Worm (Caenorhabditis elegans) whole organism, young adult: Measurements from ENCODE around the gene prx-13.
A peak's percentile ranks its signal among the peaks of the same experiment; 100 is the strongest.

ENCODE experiments used
- B0261.1 ChIP-seq: sonication (generic microtip); optimal IDR thresholded peaks from 2 replicates; lab custom pipeline; 2016; ENCODE audit warnings: mild to moderate bottlenecking, missing genetic modification characterization, moderate library complexity, missing compliant biosample characterization
- F23B12.7 ChIP-seq: sonication (generic microtip); optimal IDR thresholded peaks from 2 replicates; lab custom pipeline; 2017; ENCODE audit warnings: missing genetic modification characterization, mild to moderate bottlenecking, missing compliant biosample characterization, antibody characterized with exemption, moderate library complexity; ENCODE audit not compliant: insufficient read depth
- F49E8.2 ChIP-seq: sonication (generic microtip); optimal IDR thresholded peaks from 3 replicates; lab custom pipeline; 2017; ENCODE audit warnings: missing genetic modification characterization, mild to moderate bottlenecking, missing compliant biosample characterization, antibody characterized with exemption, moderate library complexity; ENCODE audit not compliant: insufficient read depth
- F55B11.4 ChIP-seq: sonication (generic microtip); optimal IDR thresholded peaks from 2 replicates; lab custom pipeline; 2016; ENCODE audit warnings: missing compliant biosample characterization, missing genetic modification characterization, borderline replicate concordance; ENCODE audit not compliant: insufficient read depth
- K12H6.12 ChIP-seq: fragments of 200-800 bp; sonication (Bioruptor generic); optimal IDR thresholded peaks from 2 replicates; lab custom pipeline; 2018; ENCODE audit warnings: mild to moderate bottlenecking, missing genetic modification characterization, missing compliant biosample characterization
- Y53G8AR.9 ChIP-seq: fragments of 200-800 bp; sonication (Bioruptor generic); conservative IDR thresholded peaks from 2 replicates; pipeline ENCODE4 v1.3.6; 2022; ENCODE audit warnings: missing genetic modification reagents, missing genetic modification characterization, missing compliant biosample characterization
- Y79H2A.3 ChIP-seq: fragments of 200-800 bp; sonication (Bioruptor generic); conservative IDR thresholded peaks from 2 replicates; pipeline ENCODE4 v1.3.6; 2022; ENCODE audit warnings: missing genetic modification reagents, missing genetic modification characterization, missing compliant biosample characterization
- atf-7 ChIP-seq: sonication (generic microtip); optimal IDR thresholded peaks from 2 replicates; lab custom pipeline; 2017; ENCODE audit warnings: mild to moderate bottlenecking, missing genetic modification characterization, missing compliant biosample characterization
- attf-3 ChIP-seq: fragments of 200-800 bp; sonication (Bioruptor generic); conservative IDR thresholded peaks from 2 replicates; pipeline ENCODE4 v1.3.6; 2022; ENCODE audit warnings: missing genetic modification reagents, missing genetic modification characterization, missing compliant biosample characterization
- bed-1 ChIP-seq: fragments of 200-800 bp; sonication (Bioruptor generic); IDR thresholded peaks from 2 replicates; pipeline ENCODE4 v1.3.6; 2022; ENCODE audit warnings: missing genetic modification reagents, missing genetic modification characterization, missing compliant biosample characterization
- cebp-1 ChIP-seq, 2 experiments: fragments of 200-800 bp in 1 of 2; sonication (Bioruptor generic) in 1 of 2; sonication (generic microtip) in 1 of 2; IDR thresholded peaks in 1 of 2; optimal IDR thresholded peaks in 1 of 2; 2 replicates each; pipeline versions ENCODE4 v1.3.6 to Lab custom; 2017 to 2022; ENCODE audit warnings: missing compliant biosample characterization in 2 of 2, missing genetic modification characterization in 2 of 2, mild to moderate bottlenecking in 1 of 2, missing genetic modification reagents in 1 of 2, moderate library complexity in 1 of 2
- ceh-79 ChIP-seq: sonication (generic microtip); optimal IDR thresholded peaks from 2 replicates; lab custom pipeline; 2017; ENCODE audit warnings: mild to moderate bottlenecking, missing genetic modification characterization, missing compliant biosample characterization
- die-1 ChIP-seq: sonication (generic microtip); optimal IDR thresholded peaks from 2 replicates; lab custom pipeline; 2016; ENCODE audit warnings: missing genotype, mild to moderate bottlenecking, missing genetic modification characterization, missing compliant biosample characterization
- ets-4 ChIP-seq: fragments of 200-800 bp; sonication (Bioruptor generic); optimal IDR thresholded peaks from 2 replicates; lab custom pipeline; 2018; ENCODE audit warnings: mild to moderate bottlenecking, missing genetic modification characterization, missing compliant biosample characterization
- hlh-26 ChIP-seq: fragments of 200-800 bp; sonication (Bioruptor generic); conservative IDR thresholded peaks from 2 replicates; pipeline ENCODE4 v1.3.6; 2022; ENCODE audit warnings: missing genetic modification reagents, missing genetic modification characterization, missing compliant biosample characterization
- hmg-1.2 ChIP-seq: fragments of 200-800 bp; sonication (Bioruptor generic); IDR thresholded peaks from 2 replicates; pipeline ENCODE4 v1.3.6; 2022; ENCODE audit warnings: missing genetic modification reagents, missing genetic modification characterization, missing compliant biosample characterization
- lin-40 ChIP-seq: sonication (generic microtip); optimal IDR thresholded peaks from 2 replicates; lab custom pipeline; 2016; ENCODE audit warnings: missing genetic modification characterization, mild to moderate bottlenecking, missing compliant biosample characterization, missing genotype, missing genetic modification reagents
- lir-1 ChIP-seq: fragments of 200-800 bp; sonication (Bioruptor generic); conservative IDR thresholded peaks from 2 replicates; pipeline ENCODE4 v1.3.6; 2022; ENCODE audit warnings: missing genetic modification reagents, missing genetic modification characterization, missing compliant biosample characterization
- lsl-1 ChIP-seq: fragments of 200-800 bp; sonication (Bioruptor generic); optimal IDR thresholded peaks from 2 replicates; lab custom pipeline; 2018; ENCODE audit warnings: mild to moderate bottlenecking, missing genetic modification characterization, moderate library complexity, missing compliant biosample characterization
- lsy-27 ChIP-seq: sonication (generic microtip); optimal IDR thresholded peaks from 2 replicates; lab custom pipeline; 2017; ENCODE audit warnings: missing genetic modification characterization, mild to moderate bottlenecking, missing compliant biosample characterization, antibody characterized with exemption, missing genotype, borderline replicate concordance; ENCODE audit not compliant: insufficient read depth
- madf-8 ChIP-seq: fragments of 200-800 bp; sonication (Bioruptor generic); conservative IDR thresholded peaks from 2 replicates; pipeline ENCODE4 v1.3.6; 2022; ENCODE audit warnings: missing genetic modification reagents, missing genetic modification characterization, missing compliant biosample characterization
- mes-4 ChIP-seq: sonication (generic microtip); optimal IDR thresholded peaks from 2 replicates; lab custom pipeline; 2016; ENCODE audit warnings: missing genotype, missing genetic modification characterization, missing compliant biosample characterization
- nhr-80 ChIP-seq: sonication (generic microtip); optimal IDR thresholded peaks from 2 replicates; lab custom pipeline; 2016; ENCODE audit warnings: missing genetic modification characterization, missing compliant biosample characterization
- pha-4 ChIP-seq: fragments of 150-350 bp; sonication (generic microtip); optimal IDR thresholded peaks from 2 replicates; lab custom pipeline; 2014; ENCODE audit warnings: missing biosample characterization, missing genetic modification reagents, missing genetic modification characterization
- snpc-4 ChIP-seq, 5 experiments: fragments of 150-350 bp in 1 of 5; sonication (generic microtip) in 4 of 5; optimal IDR thresholded peaks; 2 replicates each; lab custom pipeline; 2014 to 2018; ENCODE audit warnings: missing genetic modification characterization in 5 of 5, missing biosample characterization in 3 of 5, antibody characterized with exemption in 2 of 5, mild to moderate bottlenecking in 2 of 5, missing compliant biosample characterization in 2 of 5, missing genotype in 2 of 5, moderate library complexity in 2 of 5, missing genetic modification reagents in 1 of 5
- sptf-2 ChIP-seq: fragments of 200-800 bp; sonication (Bioruptor generic); optimal IDR thresholded peaks from 2 replicates; lab custom pipeline; 2018; ENCODE audit warnings: mild to moderate bottlenecking, missing genetic modification characterization, missing compliant biosample characterization
- tbp1 ChIP-seq: fragments of 200-800 bp; sonication (Bioruptor generic); optimal IDR thresholded peaks from 2 replicates; lab custom pipeline; 2018; ENCODE audit warnings: mild to moderate bottlenecking, missing genetic modification characterization, missing compliant biosample characterization
- tbx-9 ChIP-seq: sonication (generic microtip); optimal IDR thresholded peaks from 2 replicates; lab custom pipeline; 2016; ENCODE audit warnings: borderline replicate concordance, missing genetic modification characterization, inconsistent platforms, missing compliant biosample characterization
- unc-130 ChIP-seq: sonication (generic microtip); optimal IDR thresholded peaks from 2 replicates; lab custom pipeline; 2016; ENCODE audit warnings: missing genetic modification reagents, missing genetic modification characterization, missing compliant biosample characterization
- unc-62 ChIP-seq: fragments of 150-350 bp; optimal IDR thresholded peaks from 2 replicates; lab custom pipeline; 2014; ENCODE audit warnings: missing biosample characterization, missing genetic modification reagents, missing genetic modification characterization
- xnd-1 ChIP-seq: sonication (generic microtip); optimal IDR thresholded peaks from 2 replicates; lab custom pipeline; 2016; ENCODE audit warnings: missing genotype, missing genetic modification reagents, missing genetic modification characterization, missing compliant biosample characterization
- ztf-22 ChIP-seq: fragments of 200-800 bp; sonication (Bioruptor generic); optimal IDR thresholded peaks from 2 replicates; lab custom pipeline; 2018; ENCODE audit warnings: mild to moderate bottlenecking, missing genetic modification characterization, moderate library complexity, missing compliant biosample characterization
- ztf-3 ChIP-seq: fragments of 200-800 bp; sonication (Bioruptor generic); optimal IDR thresholded peaks from 2 replicates; lab custom pipeline; 2018; ENCODE audit warnings: mild to moderate bottlenecking, missing genetic modification characterization, missing compliant biosample characterization

The prx-13 gene

ce11 chrII:7287140-7287539, 35.3 kb upstream of the prx-13 start (continued):
- no peak for TF ChIP-seq tbx-9
- no peak for TF ChIP-seq K12H6.12 (tag; lab: Kevin White, UChicago)
- TF ChIP-seq ztf-22 (GFP tag; lab: Kevin White, UChicago) = peak; percentile 44
- TF ChIP-seq lin-40 (tag; lab: Kevin White, UChicago) = no peak
- no peak for TF ChIP-seq lir-1
- no peak for TF ChIP-seq B0261.1 (tag; lab: Kevin White, UChicago)
- TF ChIP-seq mes-4 = no peak
- TF ChIP-seq F23B12.7 (tag; lab: Kevin White, UChicago) = no peak
- no peak for TF ChIP-seq Y53G8AR.9
- no peak for TF ChIP-seq Y79H2A.3 (GFP tag; lab: Robert Waterston, UW)

ce11 chrII:7283063-7283462, 31.2 kb upstream of the prx-13 start:
- TF ChIP-seq K12H6.12 (tag; lab: Kevin White, UChicago) (no peak), hmg-1.2 (GFP tag; lab: Robert Waterston, UW) (no peak), bed-1 (GFP tag; lab: Robert Waterston, UW) (no peak)

- no peak for TF ChIP-seq sptf-2 (GFP tag; lab: Kevin White, UChicago)
- TF ChIP-seq lsy-27 (tag; lab: Kevin White, UChicago) = no peak
- peak; percentile 36 for TF ChIP-seq unc-62 (GFP tag; lab: Kevin White, UChicago)
- no peak for TF ChIP-seq atf-7 (tag; lab: Kevin White, UChicago)
- no peak for TF ChIP-seq cebp-1 (GFP tag; IDR thresholded peaks at IDR 0.05; lab: Robert Waterston, UW)
- TF ChIP-seq cebp-1 (tag; optimal IDR thresholded peaks at IDR 0.05; lab: Kevin White, UChicago) = peak; percentile 38
- no peak for TF ChIP-seq tbp1 (GFP tag; lab: Kevin White, UChicago)
- TF ChIP-seq lsl-1 (GFP tag; lab: Kevin White, UChicago) = no peak
- TF ChIP-seq nhr-80 (tag; lab: Kevin White, UChicago) = peak; percentile 84
Measured at ce11 chrII:7280584-7280983, 28.8 kb upstream of the prx-13 start.

- TF ChIP-seq unc-62 (GFP tag; lab: Kevin White, UChicago) = no peak
- no peak for TF ChIP-seq hlh-26 (GFP tag; lab: Robert Waterston, UW)
- no peak for TF ChIP-seq ceh-79
- TF ChIP-seq, all 124 proteins: peak for 0
Measured at ce11 chrII:7279808-7280207, 28.0 kb upstream of the prx-13 start.

ce11 chrII:7277925-7278324, 26.1 kb upstream of the prx-13 start:
- TF ChIP-seq madf-8 (GFP tag; lab: Robert Waterston, UW) (no peak), attf-3 (no peak), ztf-3 (no peak), unc-130 (GFP tag; lab: Kevin White, UChicago) (no peak), F55B11.4 (no peak), ceh-79 (no peak), ets-4 (GFP tag; lab: Kevin White, UChicago) (no peak), xnd-1 (tag; lab: Kevin White, UChicago) (no peak), F49E8.2 (tag; lab: Kevin White, UChicago) (no peak), pha-4 (tag; lab: Kevin White, UChicago) (no peak), snpc-4 (GFP tag; optimal IDR thresholded peaks at IDR 0.05; lab: Kevin White, UChicago) (no peak), snpc-4 (tag; optimal IDR thresholded peaks at IDR 0.05; lab: Kevin White, UChicago) (no peak), die-1 (tag; lab: Kevin White, UChicago) (no peak)
